Fruit fly (Drosophila melanogaster): ENCODE measurements around the gene CG14302.

DNA sequence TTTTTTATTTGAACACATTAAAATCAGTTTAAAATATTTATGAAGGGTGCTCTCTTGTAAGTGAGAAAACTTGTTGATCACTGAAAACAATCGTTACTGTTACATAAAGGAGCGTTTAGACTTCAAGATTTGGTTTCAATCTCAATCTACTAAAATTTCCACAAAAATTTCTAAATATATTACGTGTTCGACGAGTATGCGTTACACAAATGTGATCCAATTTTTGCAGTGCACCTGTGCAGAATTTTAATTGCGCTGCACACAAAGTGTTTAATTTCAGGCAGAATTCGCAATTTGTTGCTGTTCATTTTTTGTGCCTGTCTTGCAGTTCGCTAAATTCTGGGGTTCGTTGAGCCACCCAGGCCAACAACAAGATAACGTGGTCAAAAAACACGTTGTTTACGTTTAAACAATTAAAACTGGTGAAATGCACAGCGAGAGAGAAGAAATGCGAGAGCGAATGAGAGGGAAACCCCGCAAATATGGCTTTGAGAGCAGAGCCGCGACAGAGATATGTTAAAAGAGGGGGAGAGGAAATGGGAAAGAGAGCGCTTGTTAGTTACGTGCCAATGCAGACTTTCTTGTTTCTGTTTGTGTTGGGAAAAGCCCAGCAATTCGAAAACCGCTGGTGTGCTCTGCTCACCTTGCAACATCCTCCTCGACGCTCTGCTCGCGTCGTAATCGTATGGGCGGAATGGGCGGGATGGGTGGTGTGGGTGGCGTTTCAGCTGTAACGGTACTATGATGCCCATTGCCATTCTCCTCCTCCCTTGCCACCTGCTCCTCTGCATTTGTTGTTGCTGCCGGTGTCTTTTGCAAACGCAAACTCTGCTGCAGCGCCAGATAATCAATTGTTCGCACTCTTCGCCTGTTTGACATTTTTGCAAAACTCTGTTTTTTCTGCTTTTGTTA is 10.1 kb downstream of the CG14302 start:
- peak; percentile 45 for TF ChIP-seq Ets21C (GFP tag; optimal IDR thresholded peaks at IDR 0.05)
- TF ChIP-seq CG31627 (GFP tag; optimal IDR thresholded peaks at IDR 0.05), result peak; percentile 67
- no peak for TF ChIP-seq CG8119 (GFP tag; IDR thresholded peaks at IDR 0.05)
- TF ChIP-seq Gug (GFP tag; IDR thresholded peaks at IDR 0.05), result no peak
- TF ChIP-seq CG11294 (GFP tag; IDR thresholded peaks at IDR 0.05), result no peak
- TF ChIP-seq Eip93F (GFP tag; optimal IDR thresholded peaks at IDR 0.05), result peak; percentile 30
- TF ChIP-seq CG6276 (GFP tag; optimal IDR thresholded peaks at IDR 0.05), result peak; percentile 18
- TF ChIP-seq CG7368 (GFP tag; optimal IDR thresholded peaks at IDR 0.05), result no peak
- peak; percentile 75 for TF ChIP-seq Smox (GFP tag; optimal IDR thresholded peaks at IDR 0.05)
- TF ChIP-seq Eip75B (GFP tag; optimal IDR thresholded peaks at IDR 0.05), result peak; percentile 52

All from whole organism, prepupa.